Fruit fly (Drosophila melanogaster): ENCODE results near the gene Scsalpha1.
A peak's percentile ranks its signal among the peaks of the same experiment; 100 is the strongest.

Scsalpha1 gene

DNA sequence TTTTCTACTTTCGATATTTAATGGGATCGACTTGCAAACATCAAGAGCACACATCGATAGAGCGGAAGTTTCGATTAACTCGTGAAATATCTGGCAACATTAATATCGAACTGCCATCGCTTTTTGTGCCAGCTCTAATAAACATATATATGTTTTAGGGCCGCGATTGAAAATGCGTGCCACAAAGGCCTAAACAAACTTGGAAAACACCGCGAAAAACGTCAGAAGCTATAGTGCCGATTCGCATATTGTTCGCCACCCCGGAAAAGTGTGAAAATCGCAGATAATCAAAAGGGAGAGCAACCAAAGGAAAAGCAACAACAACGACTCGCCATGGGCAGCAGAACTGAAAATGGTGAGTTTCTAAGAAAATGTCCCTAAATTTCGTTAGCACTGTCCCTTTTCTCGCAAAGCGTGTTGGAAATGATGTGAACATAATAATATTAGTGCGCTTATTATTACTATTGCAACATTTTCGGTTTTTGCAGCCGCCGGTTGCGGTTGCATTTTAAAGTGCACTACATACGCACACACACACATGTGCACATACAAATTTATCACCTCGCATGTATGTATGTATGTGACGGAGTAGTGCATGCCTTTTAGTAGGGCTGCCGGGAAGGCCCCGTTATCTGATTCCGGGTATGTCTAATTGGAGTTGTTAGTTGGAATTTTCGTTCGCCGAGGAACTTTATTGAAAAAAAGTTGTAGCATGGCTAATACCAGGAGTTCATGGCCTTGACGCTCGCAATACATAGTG is 4.7 kb downstream of the Scsalpha1 start, which contains the start of gene enc (continued):
- TF ChIP-seq ab (GFP tag; optimal IDR thresholded peaks at IDR 0.05) (no peak), maf-S (GFP tag; optimal IDR thresholded peaks at IDR 0.05) (peak; percentile 8), Max (GFP tag; optimal IDR thresholded peaks at IDR 0.05) (no peak), HLH3B (GFP tag; IDR thresholded peaks at IDR 0.05) (no peak), H2.0 (GFP tag; IDR thresholded peaks at IDR 0.05) (no peak), CG1233 (GFP tag; optimal IDR thresholded peaks at IDR 0.05) (peak; percentile 35), Xrp1 (GFP tag; IDR thresholded peaks at IDR 0.05) (no peak), kay (GFP tag; optimal IDR thresholded peaks at IDR 0.05) (no peak), Xbp1 (GFP tag; optimal IDR thresholded peaks at IDR 0.05) (no peak), CG31224 (GFP tag; IDR thresholded peaks at IDR 0.05) (no peak), ind (GFP tag; optimal IDR thresholded peaks at IDR 0.05) (no peak), insv (GFP tag; optimal IDR thresholded peaks at IDR 0.05) (peak; percentile 80 to 95), disco-r (GFP tag; optimal IDR thresholded peaks at IDR 0.05) (no peak), Doc2 (GFP tag; IDR thresholded peaks at IDR 0.05) (no peak), CG8478 (optimal IDR thresholded peaks at IDR 0.05) (no peak), Side (GFP tag; optimal IDR thresholded peaks at IDR 0.05) (no peak), bsh (GFP tag; optimal IDR thresholded peaks at IDR 0.05) (no peak), CG1647 (GFP tag; optimal IDR thresholded peaks at IDR 0.05) (no peak), Adf1 (GFP tag; IDR thresholded peaks at IDR 0.05) (no peak), slou (GFP tag; optimal IDR thresholded peaks at IDR 0.05) (no peak), Hsf (GFP tag; optimal IDR thresholded peaks at IDR 0.05) (peak; percentile 8), vfl (GFP tag; optimal IDR thresholded peaks at IDR 0.05) (peak; percentile 32), CG9797 (GFP tag; optimal IDR thresholded peaks at IDR 0.05) (peak; percentile 7), CG6654 (GFP tag; optimal IDR thresholded peaks at IDR 0.05) (no peak), CG12155 (GFP tag; optimal IDR thresholded peaks at IDR 0.05) (no peak), Nf-YA (GFP tag; IDR thresholded peaks at IDR 0.05) (no peak), vvl (GFP tag; IDR thresholded peaks at IDR 0.05) (no peak; the same call in 1 of the 2 replicates), Hand (GFP tag; optimal IDR thresholded peaks at IDR 0.05) (no peak), Med (GFP tag) (peak; percentile 79), zf30C (GFP tag; optimal IDR thresholded peaks at IDR 0.05) (no peak), CG33557 (GFP tag; optimal IDR thresholded peaks at IDR 0.05) (no peak), Ptx1 (GFP tag; IDR thresholded peaks at IDR 0.05) (no peak), CG15479 (GFP tag; optimal IDR thresholded peaks at IDR 0.05) (peak; percentile 28), CG12104 (GFP tag; optimal IDR thresholded peaks at IDR 0.05) (no peak), Doc3 (GFP tag; IDR thresholded peaks at IDR 0.05; ENCODE audit: partially characterized antibody) (peak; percentile 90), z (GFP tag; IDR thresholded peaks at IDR 0.05) (no peak), CG11723 (GFP tag; optimal IDR thresholded peaks at IDR 0.05) (no peak), nmo (GFP tag; optimal IDR thresholded peaks at IDR 0.05) (peak; percentile 44), wdn (GFP tag; IDR thresholded peaks at IDR 0.05) (no peak), CG8924 (tag; optimal IDR thresholded peaks at IDR 0.05) (peak; percentile 19), psq (GFP tag; optimal IDR thresholded peaks at IDR 0.05) (no peak), CG15073 (GFP tag; optimal IDR thresholded peaks at IDR 0.05) (no peak), fd96Cb (tag; optimal IDR thresholded peaks at IDR 0.05) (no peak), Elba2 (GFP tag; optimal IDR thresholded peaks at IDR 0.05) (no peak), Lpt (GFP tag; optimal IDR thresholded peaks at IDR 0.05) (no peak), CG43689 (GFP tag; IDR thresholded peaks at IDR 0.05) (no peak), CG15269 (tag; optimal IDR thresholded peaks at IDR 0.05) (no peak), CG3726 (GFP tag; IDR thresholded peaks at IDR 0.05) (no peak), CG6791 (GFP tag; IDR thresholded peaks at IDR 0.05; ENCODE audit: partially characterized antibody) (peak; percentile 98), MTF-1 (GFP tag; optimal IDR thresholded peaks at IDR 0.05; ENCODE audit: borderline replicate concordance) (no peak), CG6765 (GFP tag; optimal IDR thresholded peaks at IDR 0.05) (no peak)

Measured in whole organism, embryonic.